Fruit fly (Drosophila melanogaster): ENCODE data around the gene Kah.

- TF ChIP-seq Pif1A (GFP tag; optimal IDR thresholded peaks at IDR 0.05), result no peak
- TF ChIP-seq CG13204 (GFP tag; optimal IDR thresholded peaks at IDR 0.05), result no peak
- TF ChIP-seq CG12605 (GFP tag; IDR thresholded peaks at IDR 0.05), result no peak
- TF ChIP-seq CG4496 (GFP tag; IDR thresholded peaks at IDR 0.05), result no peak
- no peak for TF ChIP-seq gl (tag; optimal IDR thresholded peaks at IDR 0.05)
- TF ChIP-seq CG34367 (tag; optimal IDR thresholded peaks at IDR 0.05), result no peak
- TF ChIP-seq EcR (GFP tag; optimal IDR thresholded peaks at IDR 0.05), result no peak
- no peak for TF ChIP-seq Pif1B (GFP tag; optimal IDR thresholded peaks at IDR 0.05)
- TF ChIP-seq CG17806 (tag; optimal IDR thresholded peaks at IDR 0.05), result no peak
- no peak for TF ChIP-seq CG8301 (tag; optimal IDR thresholded peaks at IDR 0.05)
- no peak for TF ChIP-seq rn (GFP tag; IDR thresholded peaks at IDR 0.05)
- no peak for TF ChIP-seq CG15710 (tag; optimal IDR thresholded peaks at IDR 0.05)
Observed at dm6 chr3L:632058-632457, 43.0 kb upstream of the Kah start.
